Fruit fly (Drosophila melanogaster): ENCODE data around the gene CG14384.

DNA sequence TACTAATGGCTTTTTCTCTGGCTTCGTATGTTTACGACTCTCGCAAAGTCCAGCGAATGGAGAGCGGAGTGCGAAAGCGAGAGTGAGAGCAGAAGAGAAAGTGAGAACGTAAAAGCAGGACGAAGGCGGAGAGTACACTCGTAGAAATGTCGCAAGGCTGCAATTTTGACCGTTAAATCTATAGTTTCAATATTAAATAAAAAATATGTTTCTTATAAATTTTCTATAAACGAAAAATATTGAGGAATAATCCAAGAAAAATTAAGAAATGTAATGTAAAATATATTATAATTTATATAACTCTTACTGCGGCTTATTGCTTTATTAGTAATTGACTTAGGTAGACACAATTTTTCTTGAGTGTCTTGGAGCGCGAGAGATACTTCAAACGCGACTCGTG lies 6.9 kb upstream of the CG14384 start:
- TF ChIP-seq slou (GFP tag; optimal IDR thresholded peaks at IDR 0.05) (no peak), usp (GFP tag; optimal IDR thresholded peaks at IDR 0.05) (no peak)

All from whole organism, embryonic.